Worm (Caenorhabditis elegans) whole organism, late embryonic: ENCODE results near the gene daf-14.

ENCODE experiments used
- ama-1 ChIP-seq: fragments of 150-350 bp; optimal IDR thresholded peaks from 2 replicates; lab custom pipeline; 2014
- ceh-48 ChIP-seq: sonication (generic microtip); optimal IDR thresholded peaks from 2 replicates; lab custom pipeline; 2016; ENCODE audit warnings: missing genetic modification characterization, inconsistent platforms, missing compliant biosample characterization
- ceh-9 ChIP-seq: sonication (generic microtip); optimal IDR thresholded peaks from 2 replicates; lab custom pipeline; 2016; ENCODE audit warnings: mild to moderate bottlenecking, missing genetic modification characterization, inconsistent platforms, missing compliant biosample characterization
- fax-1 ChIP-seq: sonication (generic microtip); optimal IDR thresholded peaks from 2 replicates; lab custom pipeline; 2016; ENCODE audit warnings: missing genotype, missing genetic modification characterization, missing compliant biosample characterization
- hlh-30 ChIP-seq: sonication (generic microtip); optimal IDR thresholded peaks from 2 replicates; lab custom pipeline; 2017; ENCODE audit warnings: antibody characterized with exemption, missing genetic modification characterization, missing compliant biosample characterization; ENCODE audit not compliant: insufficient read depth
- nfya-1 ChIP-seq: sonication (generic microtip); optimal IDR thresholded peaks from 2 replicates; lab custom pipeline; 2017; ENCODE audit warnings: missing genetic modification characterization, mild to moderate bottlenecking, missing compliant biosample characterization, antibody characterized with exemption, moderate library complexity
- nhr-11 ChIP-seq: fragments of 150-350 bp; optimal IDR thresholded peaks from 2 replicates; lab custom pipeline; 2014; ENCODE audit warnings: missing biosample characterization, missing genetic modification characterization
- pqm-1 ChIP-seq: sonication (generic microtip); optimal IDR thresholded peaks from 2 replicates; lab custom pipeline; 2016; ENCODE audit warnings: missing genetic modification characterization, missing compliant biosample characterization
- ref-2 ChIP-seq: sonication (generic microtip); optimal IDR thresholded peaks from 2 replicates; lab custom pipeline; 2016; ENCODE audit warnings: missing genetic modification characterization, missing compliant biosample characterization
- rnt-1 ChIP-seq: sonication (generic microtip); optimal IDR thresholded peaks from 2 replicates; lab custom pipeline; 2016; ENCODE audit warnings: missing genetic modification characterization, missing compliant biosample characterization
- unc-55 ChIP-seq: sonication (generic microtip); optimal IDR thresholded peaks from 2 replicates; lab custom pipeline; 2017; ENCODE audit warnings: missing biosample characterization, missing genetic modification reagents, missing genetic modification characterization
- zip-5 ChIP-seq: sonication (generic microtip); optimal IDR thresholded peaks from 2 replicates; lab custom pipeline; 2016; ENCODE audit warnings: missing genetic modification characterization, missing compliant biosample characterization
- ztf-16 ChIP-seq: sonication (generic microtip); optimal IDR thresholded peaks from 2 replicates; lab custom pipeline; 2017; ENCODE audit warnings: missing genetic modification characterization, missing compliant biosample characterization

- TF ChIP-seq nfya-1 (tag; lab: Kevin White, UChicago) (no peak), unc-55 (no peak), hlh-30 (tag; lab: Kevin White, UChicago) (no peak), ztf-16 (tag; lab: Kevin White, UChicago) (no peak), ama-1 (no peak), zip-5 (tag; lab: Kevin White, UChicago) (no peak), pqm-1 (no peak), rnt-1 (tag; lab: Kevin White, UChicago) (no peak), nhr-11 (tag; lab: Kevin White, UChicago) (no peak), fax-1 (no peak), ref-2 (tag; lab: Kevin White, UChicago) (no peak), ceh-48 (tag; lab: Kevin White, UChicago) (no peak), ceh-9 (tag; lab: Kevin White, UChicago) (no peak)
Measured at ce11 chrIV:10304383-10304782, 54.0 kb downstream of the daf-14 start.
